Worm (Caenorhabditis elegans): ENCODE results near the gene ges-1.

The ges-1 gene

DNA sequence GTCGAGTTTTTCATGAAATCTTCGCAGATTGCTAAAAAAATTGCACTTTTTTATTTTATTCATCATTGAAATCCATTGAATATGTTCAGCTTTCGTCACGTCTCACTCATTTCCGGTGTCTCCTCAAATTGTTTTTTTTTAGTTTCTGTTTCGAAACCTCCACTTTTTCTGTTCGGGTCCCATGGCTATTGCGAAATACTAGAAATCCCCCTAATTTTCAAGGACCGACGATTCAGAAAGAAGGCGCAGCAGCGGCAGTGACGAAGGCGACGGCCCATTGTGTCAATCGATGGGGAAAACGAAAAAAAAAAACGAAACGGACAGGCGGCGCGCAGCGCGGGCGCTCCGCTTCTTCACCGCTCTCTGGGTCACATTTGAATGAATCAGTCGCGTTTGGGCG lies 40.0 kb upstream of the ges-1 start:
- TF ChIP-seq snpc-3.4 (tag; optimal IDR thresholded peaks at IDR 0.05) (no peak), egrh-3 (GFP tag; IDR thresholded peaks at IDR 0.05) (peak; percentile 32; the same call in 1 of the 2 replicates), nhr-80 (tag; optimal IDR thresholded peaks at IDR 0.05) (no peak), cebp-1 (GFP tag; IDR thresholded peaks at IDR 0.05) (peak; percentile 92), cebp-1 (tag; optimal IDR thresholded peaks at IDR 0.05) (peak; percentile 99), pha-4 (tag; optimal IDR thresholded peaks at IDR 0.05) (no peak), zfh-2 (GFP tag; conservative IDR thresholded peaks at IDR 0.05) (peak; percentile 86), unc-62 (GFP tag; optimal IDR thresholded peaks at IDR 0.05) (no peak), nfyb-1 (GFP tag; IDR thresholded peaks at IDR 0.05) (0 out of 2 replicates have a peak, but pooled peaks have one; percentile 10), hlh-26 (GFP tag; conservative IDR thresholded peaks at IDR 0.05) (no peak)

DNA sequence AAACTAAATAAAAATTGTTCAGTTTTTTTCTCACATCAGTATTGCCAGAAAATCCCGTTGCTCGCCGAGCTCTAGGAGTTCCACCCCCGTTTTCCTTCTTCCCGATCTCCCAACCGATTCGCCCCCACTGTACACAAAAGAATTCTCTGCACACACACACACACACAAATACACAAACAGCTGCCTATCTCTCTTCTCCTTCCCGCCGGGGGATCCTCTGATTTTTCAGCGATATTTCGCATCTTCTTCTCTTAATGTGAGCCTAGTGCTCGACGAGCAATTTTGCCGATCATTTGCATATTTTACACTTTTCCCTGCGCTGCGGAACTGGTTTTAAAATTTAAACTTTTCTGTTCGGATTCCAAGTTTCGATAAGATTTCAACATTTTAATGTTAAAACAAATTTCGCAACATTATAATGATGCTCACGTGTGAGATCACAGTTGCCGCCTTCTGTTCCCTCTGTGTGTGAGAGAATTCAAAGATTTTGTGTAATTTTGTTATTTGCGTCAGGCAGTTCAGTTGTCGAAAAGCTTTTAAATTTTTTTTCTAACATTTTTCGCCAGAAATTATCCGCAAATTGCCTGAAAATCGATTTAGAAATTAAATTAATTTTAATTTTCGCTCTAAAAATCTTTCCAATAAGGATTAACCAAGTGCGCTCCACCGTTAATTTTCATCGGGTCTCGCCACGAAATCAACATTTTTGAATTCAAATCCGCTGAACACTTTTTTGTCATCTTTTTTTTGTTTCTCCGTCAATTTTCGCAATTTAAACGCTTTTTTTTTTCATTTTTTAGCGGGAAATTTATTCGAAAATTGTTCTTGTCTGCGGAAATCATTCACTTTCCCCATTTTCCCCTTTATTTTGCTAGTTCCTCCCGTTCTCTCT lies 39.4 kb upstream of the ges-1 start:
- TF ChIP-seq D2030.7 (GFP tag; IDR thresholded peaks at IDR 0.05): peak; percentile 77
- peak; percentile 76 for TF ChIP-seq ceh-91 (GFP tag; IDR thresholded peaks at IDR 0.05)
- peak; percentile 64 for TF ChIP-seq dpl-1 (GFP tag; optimal IDR thresholded peaks at IDR 0.05)
- peak; percentile 11 for TF ChIP-seq tlf-1 (GFP tag; optimal IDR thresholded peaks at IDR 0.05)
- TF ChIP-seq F57A8.1 (GFP tag; optimal IDR thresholded peaks at IDR 0.05): no peak
- TF ChIP-seq gei-17 (GFP tag; optimal IDR thresholded peaks at IDR 0.05): no peak
- TF ChIP-seq nhr-80 (tag; optimal IDR thresholded peaks at IDR 0.05): peak; percentile 13
- no peak for TF ChIP-seq nhr-90 (tag; optimal IDR thresholded peaks at IDR 0.05)
- no peak for TF ChIP-seq F49E8.2 (tag; optimal IDR thresholded peaks at IDR 0.05; ENCODE audit: insufficient read depth)
- peak; percentile 49 for TF ChIP-seq tbp1 (GFP tag; optimal IDR thresholded peaks at IDR 0.05)
- TF ChIP-seq him-1 (tag; optimal IDR thresholded peaks at IDR 0.05): no peak
- peak in 1 of 2 experiments; percentile 19 for TF ChIP-seq let-607 (tag; optimal IDR thresholded peaks at IDR 0.05)
- peak; percentile 38 for TF ChIP-seq snpc-4 (GFP tag; optimal IDR thresholded peaks at IDR 0.05)
- TF ChIP-seq snpc-4 (tag; optimal IDR thresholded peaks at IDR 0.05): peak in 2 of 4 experiments; percentile 31 to 52
- TF ChIP-seq mes-4 (tag; optimal IDR thresholded peaks at IDR 0.05): no peak
- no peak for TF ChIP-seq tbx-9 (tag; optimal IDR thresholded peaks at IDR 0.05; ENCODE audit: borderline replicate concordance)
- TF ChIP-seq lin-40 (tag; optimal IDR thresholded peaks at IDR 0.05): peak; percentile 67
- TF ChIP-seq egl-44 (GFP tag; IDR thresholded peaks at IDR 0.05): no peak
- peak; percentile 73 for TF ChIP-seq efl-1 (GFP tag; optimal IDR thresholded peaks at IDR 0.05)
- TF ChIP-seq unc-62 (GFP tag; optimal IDR thresholded peaks at IDR 0.05): no peak
- TF ChIP-seq snpc-1.3 (tag; optimal IDR thresholded peaks at IDR 0.05; ENCODE audit: insufficient read depth): peak; percentile 38
- peak; percentile 70 for TF ChIP-seq attf-5 (GFP tag; optimal IDR thresholded peaks at IDR 0.05)
- peak; percentile 29 for TF ChIP-seq F23B12.7 (tag; optimal IDR thresholded peaks at IDR 0.05; ENCODE audit: insufficient read depth)
- TF ChIP-seq rcor-1 (GFP tag; IDR thresholded peaks at IDR 0.05): peak; percentile 34; the same call in 1 of the 2 replicates
- 0 out of 2 replicates have a peak, but pooled peaks have one; percentile 28 for TF ChIP-seq lin-26 (GFP tag; IDR thresholded peaks at IDR 0.05)
- TF ChIP-seq lsl-1 (GFP tag; optimal IDR thresholded peaks at IDR 0.05): peak; percentile 67
- TF ChIP-seq madf-6 (GFP tag; IDR thresholded peaks at IDR 0.05): peak; percentile 75
- peak in 2 of 3 experiments; percentile 22 to 53 for TF ChIP-seq lin-35 (GFP tag; optimal IDR thresholded peaks at IDR 0.05)
- TF ChIP-seq rpc-1 (optimal IDR thresholded peaks at IDR 0.05): no peak
- TF ChIP-seq rpc-1 (tag; optimal IDR thresholded peaks at IDR 0.05): no peak
- peak; percentile 27; the same call in 1 of the 2 replicates for TF ChIP-seq cebp-1 (GFP tag; IDR thresholded peaks at IDR 0.05)
- peak; percentile 92 for TF ChIP-seq cebp-1 (tag; optimal IDR thresholded peaks at IDR 0.05)
- TF ChIP-seq F33H1.4 (GFP tag; IDR thresholded peaks at IDR 0.05): peak; percentile 95
- no peak for TF ChIP-seq fkh-3 (tag; optimal IDR thresholded peaks at IDR 0.05)
- TF ChIP-seq dox-1 (GFP tag; IDR thresholded peaks at IDR 0.05): peak; percentile 50
- peak; percentile 93 for TF ChIP-seq mcd-1 (GFP tag; IDR thresholded peaks at IDR 0.05)
- TF ChIP-seq akir-1 (GFP tag; optimal IDR thresholded peaks at IDR 0.05): no peak
- peak; percentile 38; the same call in 1 of the 2 replicates for TF ChIP-seq zfh-2 (GFP tag; conservative IDR thresholded peaks at IDR 0.05)
